Worm (Caenorhabditis elegans) whole organism, late embryonic: Measurements from ENCODE around the gene sto-4.

Experiments
- C38D4.7 ChIP-seq: fragments of 200-800 bp; sonication (Bioruptor generic); optimal IDR thresholded peaks from 2 replicates; lab custom pipeline; 2018; ENCODE audit warnings: mild to moderate bottlenecking, missing genetic modification characterization, moderate library complexity, missing compliant biosample characterization
- F13H6.1 ChIP-seq: sonication (generic microtip); optimal IDR thresholded peaks from 2 replicates; lab custom pipeline; 2016; ENCODE audit warnings: missing genetic modification characterization, missing compliant biosample characterization
- ceh-31 ChIP-seq: sonication (generic microtip); optimal IDR thresholded peaks from 2 replicates; lab custom pipeline; 2016; ENCODE audit warnings: missing genetic modification characterization, missing compliant biosample characterization
- ceh-34 ChIP-seq: sonication (generic microtip); optimal IDR thresholded peaks from 2 replicates; lab custom pipeline; 2016; ENCODE audit warnings: mild to moderate bottlenecking, missing genetic modification characterization, missing compliant biosample characterization
- ceh-6 ChIP-seq: fragments of 200-800 bp; sonication (Bioruptor generic); optimal IDR thresholded peaks from 2 replicates; lab custom pipeline; 2018; ENCODE audit warnings: mild to moderate bottlenecking, missing genetic modification characterization, missing compliant biosample characterization
- hlh-13 ChIP-seq: fragments of 200-800 bp; sonication (Bioruptor generic); optimal IDR thresholded peaks from 2 replicates; lab custom pipeline; 2018; ENCODE audit warnings: mild to moderate bottlenecking, missing genetic modification characterization, missing compliant biosample characterization
- lin-11 ChIP-seq: fragments of 200-800 bp; sonication (Bioruptor generic); optimal IDR thresholded peaks from 2 replicates; lab custom pipeline; 2018; ENCODE audit warnings: mild to moderate bottlenecking, missing genetic modification characterization, missing compliant biosample characterization
- pha-4 ChIP-seq: fragments of 150-350 bp; optimal IDR thresholded peaks from 2 replicates; lab custom pipeline; 2018; ENCODE audit warnings: missing biosample characterization, missing genetic modification reagents, missing genetic modification characterization
- ref-2 ChIP-seq: sonication (generic microtip); optimal IDR thresholded peaks from 2 replicates; lab custom pipeline; 2016; ENCODE audit warnings: missing genetic modification characterization, missing compliant biosample characterization
- rnt-1 ChIP-seq: sonication (generic microtip); optimal IDR thresholded peaks from 2 replicates; lab custom pipeline; 2016; ENCODE audit warnings: missing genetic modification characterization, missing compliant biosample characterization

DNA sequence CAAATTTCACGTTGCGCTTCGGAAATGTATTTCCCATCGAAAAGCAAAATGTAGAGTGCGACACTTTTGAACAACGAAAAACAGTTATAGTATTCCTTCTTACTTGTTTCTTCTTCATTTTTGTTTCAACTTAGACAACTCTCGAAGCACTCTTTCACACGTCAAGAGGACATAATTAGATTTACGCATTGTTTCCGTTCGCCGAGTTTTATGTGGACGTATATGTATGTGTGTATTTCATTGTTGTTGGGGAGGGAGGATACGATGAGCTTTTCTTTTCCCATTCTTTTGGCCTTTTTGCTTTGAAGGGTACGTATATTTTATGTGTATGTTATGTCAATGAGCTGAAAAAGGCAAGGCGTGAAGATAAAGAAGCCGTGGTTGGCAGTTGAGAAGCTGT, 13.4 kb upstream of the sto-4 start:
- TF ChIP-seq ceh-6 (GFP tag; lab: Kevin White, UChicago): no peak
- no peak for TF ChIP-seq ref-2
- TF ChIP-seq hlh-13 (GFP tag; lab: Kevin White, UChicago): no peak
- TF ChIP-seq C38D4.7 (GFP tag; lab: Kevin White, UChicago): no peak
- TF ChIP-seq lin-11 (tag; lab: Kevin White, UChicago): no peak
- TF ChIP-seq F13H6.1 (tag; lab: Kevin White, UChicago): no peak
- no peak for TF ChIP-seq ceh-31 (tag; lab: Kevin White, UChicago)
- TF ChIP-seq rnt-1 (tag; lab: Kevin White, UChicago): no peak
- TF ChIP-seq pha-4 (tag; lab: Kevin White, UChicago): no peak
- TF ChIP-seq ceh-34 (tag; lab: Kevin White, UChicago): peak; percentile 54
